Fruit fly (Drosophila melanogaster) whole organism, prepupa: ENCODE data around the gene CG16965.

Experiments used
- CG10669 ChIP-seq: fragments of 200-800 bp; sonication (Bioruptor generic); optimal IDR thresholded peaks from 3 replicates; lab custom pipeline; 2018; ENCODE audit warnings: missing biosample characterization, mild to moderate bottlenecking, missing genetic modification characterization, moderate library complexity
- CG32006 ChIP-seq: fragments of 200-800 bp; sonication (Bioruptor generic); optimal IDR thresholded peaks from 3 replicates; lab custom pipeline; 2017; ENCODE audit warnings: missing biosample characterization, mild to moderate bottlenecking, missing genetic modification characterization
- CG6163 ChIP-seq: fragments of 200-800 bp; sonication (Bioruptor generic); IDR thresholded peaks from 3 replicates; pipeline ENCODE4 v1.3.6; 2022; ENCODE audit warnings: missing biosample characterization, missing genetic modification characterization
- CG8319 ChIP-seq: fragments of 200-800 bp; sonication (Bioruptor generic); optimal IDR thresholded peaks from 3 replicates; lab custom pipeline; 2016; ENCODE audit warnings: missing biosample characterization, missing genetic modification characterization
- Eip75B ChIP-seq: fragments of 200-800 bp; sonication (Bioruptor generic); optimal IDR thresholded peaks from 3 replicates; lab custom pipeline; 2016; ENCODE audit warnings: missing biosample characterization, missing genetic modification characterization
- Eip93F ChIP-seq: fragments of 200-800 bp; sonication (Bioruptor generic); optimal IDR thresholded peaks from 2 replicates; lab custom pipeline; 2016; ENCODE audit warnings: missing biosample characterization, mild to moderate bottlenecking, missing genetic modification characterization
- Ets21C ChIP-seq: fragments of 200-800 bp; sonication (Bioruptor generic); optimal IDR thresholded peaks from 3 replicates; lab custom pipeline; 2016; ENCODE audit warnings: missing biosample characterization, missing genetic modification characterization
- Gug ChIP-seq: fragments of 200-800 bp; sonication (Bioruptor generic); IDR thresholded peaks from 2 replicates; pipeline ENCODE4 v1.3.6; 2022; ENCODE audit warnings: missing biosample characterization, missing genetic modification characterization
- Sox102F ChIP-seq: fragments of 200-800 bp; sonication (Bioruptor generic); optimal IDR thresholded peaks from 2 replicates; lab custom pipeline; 2016; ENCODE audit warnings: missing biosample characterization, mild to moderate bottlenecking, missing genetic modification characterization
- achi ChIP-seq: fragments of 200-800 bp; sonication (Bioruptor generic); optimal IDR thresholded peaks from 3 replicates; lab custom pipeline; 2016; ENCODE audit warnings: missing biosample characterization, missing genetic modification characterization
- acj6 ChIP-seq: fragments of 200-800 bp; sonication (Bioruptor generic); optimal IDR thresholded peaks from 3 replicates; lab custom pipeline; 2016; ENCODE audit warnings: missing biosample characterization, missing genetic modification characterization
- dac ChIP-seq: fragments of 200-800 bp; sonication (Bioruptor generic); optimal IDR thresholded peaks from 2 replicates; lab custom pipeline; 2017; ENCODE audit warnings: missing biosample characterization, mild to moderate bottlenecking, missing genetic modification characterization
- esn ChIP-seq: fragments of 200-800 bp; sonication (Bioruptor generic); optimal IDR thresholded peaks from 2 replicates; lab custom pipeline; 2016; ENCODE audit warnings: missing biosample characterization, mild to moderate bottlenecking, missing genetic modification characterization, moderate library complexity

dm6 chr2L:11970853-11971397 lies 10.5 kb upstream of the CG16965 start:
- TF ChIP-seq CG6163 (GFP tag; lab: Robert Waterston, UW) (0 out of 3 replicates have a peak, but pooled peaks have one; percentile 28), achi (GFP tag; lab: Kevin White, UChicago) (no peak), CG8319 (GFP tag; lab: Kevin White, UChicago) (no peak), CG32006 (GFP tag; lab: Kevin White, UChicago) (no peak), Eip93F (GFP tag; lab: Kevin White, UChicago) (no peak), CG10669 (GFP tag; lab: Kevin White, UChicago) (no peak), Ets21C (GFP tag; lab: Kevin White, UChicago) (no peak), Sox102F (peak; percentile 29), Eip75B (GFP tag; lab: Kevin White, UChicago) (peak; percentile 37), esn (GFP tag; lab: Kevin White, UChicago) (peak; percentile 36), acj6 (GFP tag; lab: Kevin White, UChicago) (no peak), dac (GFP tag; lab: Kevin White, UChicago) (no peak), Gug (GFP tag; lab: Robert Waterston, UW) (no peak)
